Fruit fly (Drosophila melanogaster) whole organism, embryonic: Measurements from ENCODE around the gene GCC88.
A peak's percentile ranks its signal among the peaks of the same experiment; 100 is the strongest.

ENCODE experiments used
- Ada2b ChIP-seq: fragments of 200-800 bp; sonication (Bioruptor generic); IDR thresholded peaks from 2 replicates; pipeline ENCODE4 v1.3.6; 2022; ENCODE audit warnings: missing biosample characterization, missing genetic modification characterization
- Asciz ChIP-seq: fragments of 200-800 bp; sonication (Bioruptor generic); optimal IDR thresholded peaks from 2 replicates; lab custom pipeline; 2017; ENCODE audit warnings: missing biosample characterization, mild to moderate bottlenecking, missing genetic modification characterization, missing genetic modification reagents
- BEAF-32 ChIP-seq: fragments of 200-800 bp; sonication (Bioruptor generic); optimal IDR thresholded peaks from 3 replicates; lab custom pipeline; 2017; ENCODE audit warnings: missing biosample characterization, missing genetic modification characterization, mild to moderate bottlenecking, moderate library complexity, missing genetic modification reagents
- CG11560 ChIP-seq: fragments of 200-800 bp; sonication (Bioruptor generic); IDR thresholded peaks from 3 replicates; pipeline ENCODE4 v1.3.6; 2022; ENCODE audit warnings: missing biosample characterization, missing genetic modification characterization
- CG12659 ChIP-seq: fragments of 200-800 bp; sonication (Bioruptor generic); optimal IDR thresholded peaks from 3 replicates; lab custom pipeline; 2017; ENCODE audit warnings: mild to moderate bottlenecking, missing biosample characterization, missing genetic modification reagents, missing genetic modification characterization
- CG12769 ChIP-seq: fragments of 200-800 bp; sonication (Bioruptor generic); optimal IDR thresholded peaks from 2 replicates; lab custom pipeline; 2019; ENCODE audit warnings: missing biosample characterization, mild to moderate bottlenecking, missing genetic modification characterization, moderate library complexity
- CG14667 ChIP-seq: fragments of 200-800 bp; sonication (Bioruptor generic); IDR thresholded peaks from 2 replicates; pipeline ENCODE4 v1.3.6; 2022; ENCODE audit warnings: missing biosample characterization, missing genetic modification characterization
- CG15601 ChIP-seq: fragments of 200-800 bp; sonication (Bioruptor generic); optimal IDR thresholded peaks from 3 replicates; lab custom pipeline; 2019; ENCODE audit warnings: missing biosample characterization, mild to moderate bottlenecking, missing genetic modification characterization, moderate library complexity
- CG15696 ChIP-seq: fragments of 200-800 bp; sonication (Bioruptor generic); optimal IDR thresholded peaks from 2 replicates; lab custom pipeline; 2019; ENCODE audit warnings: missing biosample characterization, mild to moderate bottlenecking, missing genetic modification characterization, moderate library complexity
- CG1603 ChIP-seq: fragments of 200-800 bp; sonication (Bioruptor generic); optimal IDR thresholded peaks from 2 replicates; lab custom pipeline; 2019; ENCODE audit warnings: missing biosample characterization, mild to moderate bottlenecking, missing genetic modification characterization, moderate library complexity
- CG1647 ChIP-seq: fragments of 200-800 bp; sonication (Bioruptor generic); optimal IDR thresholded peaks from 3 replicates; lab custom pipeline; 2016; ENCODE audit warnings: missing biosample characterization, missing genetic modification characterization
- CG17829 ChIP-seq: fragments of 200-800 bp; optimal IDR thresholded peaks from 2 replicates; lab custom pipeline; 2019; ENCODE audit warnings: missing biosample characterization, mild to moderate bottlenecking, missing genetic modification characterization, moderate library complexity
- CG2116 ChIP-seq: fragments of 200-800 bp; sonication (Bioruptor generic); optimal IDR thresholded peaks from 3 replicates; lab custom pipeline; 2018; ENCODE audit warnings: missing biosample characterization, mild to moderate bottlenecking, missing genetic modification characterization
- CG32532 ChIP-seq: fragments of 200-800 bp; sonication (Bioruptor generic); IDR thresholded peaks from 2 replicates; pipeline ENCODE4 v1.3.6; 2022; ENCODE audit warnings: missing biosample characterization, missing genetic modification characterization
- CG34224 ChIP-seq: fragments of 200-800 bp; sonication (Bioruptor generic); IDR thresholded peaks from 3 replicates; pipeline ENCODE4 v1.3.6; 2022; ENCODE audit warnings: missing biosample characterization, missing genetic modification characterization; ENCODE audit not compliant: partially characterized antibody
- CG34422 ChIP-seq: fragments of 200-800 bp; sonication (Bioruptor generic); IDR thresholded peaks from 3 replicates; pipeline ENCODE4 v1.3.6; 2022; ENCODE audit warnings: missing biosample characterization, missing genetic modification characterization
- CG3726 ChIP-seq: fragments of 200-800 bp; sonication (Bioruptor generic); IDR thresholded peaks from 3 replicates; pipeline ENCODE4, ENCODE4 v1.3.6; 2022; ENCODE audit warnings: missing biosample characterization, missing genetic modification characterization
- CG4617 ChIP-seq: fragments of 200-800 bp; sonication (Bioruptor generic); optimal IDR thresholded peaks from 3 replicates; lab custom pipeline; 2016; ENCODE audit warnings: missing biosample characterization, missing genetic modification characterization, borderline replicate concordance
- CG7786 ChIP-seq: fragments of 200-800 bp; sonication (Bioruptor generic); optimal IDR thresholded peaks from 2 replicates; lab custom pipeline; 2016; ENCODE audit warnings: missing biosample characterization, missing genetic modification characterization
- CG7963 ChIP-seq: fragments of 200-800 bp; sonication (Bioruptor generic); IDR thresholded peaks from 3 replicates; pipeline ENCODE4 v1.3.6; 2022; ENCODE audit warnings: missing biosample characterization, missing genetic modification characterization; ENCODE audit not compliant: partially characterized antibody
- CG7987 ChIP-seq: fragments of 200-800 bp; sonication (Bioruptor generic); optimal IDR thresholded peaks from 2 replicates; lab custom pipeline; 2018; ENCODE audit warnings: missing biosample characterization, mild to moderate bottlenecking, missing genetic modification characterization, moderate library complexity
- CG8388 ChIP-seq: fragments of 200-800 bp; sonication (Bioruptor generic); optimal IDR thresholded peaks from 2 replicates; lab custom pipeline; 2019; ENCODE audit warnings: missing biosample characterization, mild to moderate bottlenecking, missing genetic modification characterization, moderate library complexity
- Chrac-16 ChIP-seq: fragments of 200-800 bp; sonication (Bioruptor generic); optimal IDR thresholded peaks from 3 replicates; lab custom pipeline; 2016; ENCODE audit warnings: missing biosample characterization, missing genetic modification characterization
- Dbx ChIP-seq: fragments of 200-800 bp; sonication (Bioruptor generic); IDR thresholded peaks from 3 replicates; pipeline ENCODE4 v1.3.6; 2022; ENCODE audit warnings: missing biosample characterization, missing genetic modification characterization
- Dp ChIP-seq: fragments of 200-800 bp; sonication (Bioruptor generic); optimal IDR thresholded peaks from 2 replicates; lab custom pipeline; 2018; ENCODE audit warnings: missing biosample characterization, mild to moderate bottlenecking, missing genetic modification characterization, moderate library complexity
- Gsc ChIP-seq: fragments of 200-800 bp; sonication (Bioruptor generic); IDR thresholded peaks from 2 replicates; pipeline ENCODE4 v1.3.6; 2022; ENCODE audit warnings: missing biosample characterization, missing genetic modification characterization
- HmgZ ChIP-seq: fragments of 200-800 bp; sonication (Bioruptor generic); optimal IDR thresholded peaks from 2 replicates; lab custom pipeline; 2018; ENCODE audit warnings: missing biosample characterization, mild to moderate bottlenecking, missing genetic modification characterization
- Hr39 ChIP-seq: fragments of >200 bp; optimal IDR thresholded peaks from 2 replicates; lab custom pipeline; 2017
- Hr51 ChIP-seq, 2 experiments: fragments of 200-800 bp; sonication (Bioruptor generic); optimal IDR thresholded peaks; 2 replicates in 1 of 2; 3 replicates in 1 of 2; lab custom pipeline; 2016 to 2018; ENCODE audit warnings: missing biosample characterization in 2 of 2, missing genetic modification characterization in 2 of 2, mild to moderate bottlenecking in 1 of 2, moderate library complexity in 1 of 2
- Jarid2 ChIP-seq: fragments of 200-800 bp; sonication (Bioruptor generic); optimal IDR thresholded peaks from 3 replicates; lab custom pipeline; 2017; ENCODE audit warnings: mild to moderate bottlenecking, missing biosample characterization, missing genetic modification reagents, missing genetic modification characterization
- Kr ChIP-seq: fragments of 200-800 bp; sonication (Bioruptor generic); optimal IDR thresholded peaks from 2 replicates; lab custom pipeline; 2017; ENCODE audit warnings: missing biosample characterization, mild to moderate bottlenecking, missing genetic modification characterization
- Lhr ChIP-seq: fragments of 200-800 bp; sonication (Bioruptor generic); optimal IDR thresholded peaks from 3 replicates; lab custom pipeline; 2017; ENCODE audit warnings: mild to moderate bottlenecking, missing biosample characterization, missing genetic modification reagents, missing genetic modification characterization
- MBD-R2 ChIP-seq: fragments of 200-800 bp; sonication (Bioruptor generic); IDR thresholded peaks from 2 replicates; pipeline ENCODE4 v1.3.6; 2022; ENCODE audit warnings: missing biosample characterization, missing genetic modification characterization
- MESR4 ChIP-seq: fragments of 200-800 bp; sonication (Bioruptor generic); optimal IDR thresholded peaks from 2 replicates; lab custom pipeline; 2018; ENCODE audit warnings: missing biosample characterization, mild to moderate bottlenecking, missing genetic modification characterization, moderate library complexity
- Oli ChIP-seq: fragments of 200-800 bp; sonication (Bioruptor generic); optimal IDR thresholded peaks from 2 replicates; lab custom pipeline; 2018; ENCODE audit warnings: missing biosample characterization, mild to moderate bottlenecking, missing genetic modification characterization, moderate library complexity
- Poxn ChIP-seq: fragments of 200-800 bp; sonication (Bioruptor generic); IDR thresholded peaks from 2 replicates; pipeline ENCODE4 v1.3.6; 2022; ENCODE audit warnings: missing biosample characterization, missing genetic modification characterization
- Ptx1 ChIP-seq: fragments of 200-800 bp; sonication (Bioruptor generic); IDR thresholded peaks from 2 replicates; pipeline ENCODE4 v1.3.6; 2022; ENCODE audit warnings: missing biosample characterization, missing genetic modification characterization
- Sin3A ChIP-seq: fragments of >200 bp; optimal IDR thresholded peaks from 2 replicates; lab custom pipeline; 2018
- Sry-β ChIP-seq: fragments of 200-800 bp; sonication (Bioruptor generic); optimal IDR thresholded peaks from 2 replicates; lab custom pipeline; 2018; ENCODE audit warnings: missing biosample characterization, mild to moderate bottlenecking, missing genetic modification characterization, moderate library complexity
- dmrt99B ChIP-seq: fragments of 200-800 bp; sonication (Bioruptor generic); optimal IDR thresholded peaks from 2 replicates; lab custom pipeline; 2018; ENCODE audit warnings: missing biosample characterization, mild to moderate bottlenecking, missing genetic modification characterization, moderate library complexity
- en ChIP-seq: fragments of 200-800 bp; sonication (Bioruptor generic); optimal IDR thresholded peaks from 2 replicates; lab custom pipeline; 2016; ENCODE audit warnings: missing biosample characterization, missing genetic modification characterization
- grau ChIP-seq: fragments of 200-800 bp; optimal IDR thresholded peaks from 3 replicates; lab custom pipeline; 2019; ENCODE audit warnings: missing biosample characterization, mild to moderate bottlenecking, missing genetic modification characterization, moderate library complexity
- ind ChIP-seq: fragments of 200-800 bp; sonication (Bioruptor generic); optimal IDR thresholded peaks from 3 replicates; lab custom pipeline; 2016; ENCODE audit warnings: missing biosample characterization, missing genetic modification characterization
- kni ChIP-seq: fragments of 200-800 bp; sonication (Bioruptor generic); optimal IDR thresholded peaks from 3 replicates; lab custom pipeline; 2017; ENCODE audit warnings: mild to moderate bottlenecking, missing biosample characterization, missing genetic modification reagents, missing genetic modification characterization
- pum ChIP-seq: fragments of 200-800 bp; sonication (Bioruptor generic); optimal IDR thresholded peaks from 2 replicates; lab custom pipeline; 2016; ENCODE audit warnings: missing biosample characterization, missing genetic modification characterization
- repo ChIP-seq: fragments of 200-800 bp; sonication (Bioruptor generic); optimal IDR thresholded peaks from 2 replicates; lab custom pipeline; 2016; ENCODE audit warnings: missing biosample characterization, missing genetic modification characterization
- row ChIP-seq: fragments of 200-800 bp; sonication (Bioruptor generic); IDR thresholded peaks from 3 replicates; pipeline ENCODE4 v1.3.6; 2022; ENCODE audit warnings: missing biosample characterization, missing genetic modification characterization
- sens ChIP-seq: fragments of 200-800 bp; sonication (Bioruptor generic); peaks from one replicate; lab custom pipeline; 2016; ENCODE audit warnings: missing biosample characterization, missing genetic modification characterization
- slp2 ChIP-seq: fragments of 200-800 bp; sonication (Bioruptor generic); optimal IDR thresholded peaks from 2 replicates; lab custom pipeline; 2016; ENCODE audit warnings: missing biosample characterization, missing genetic modification characterization
- ssp ChIP-seq: fragments of 200-800 bp; sonication (Bioruptor generic); IDR thresholded peaks from 2 replicates; pipeline ENCODE4 v1.3.6; 2022; ENCODE audit warnings: missing biosample characterization, missing genetic modification characterization
- trem ChIP-seq: fragments of 200-800 bp; optimal IDR thresholded peaks from 3 replicates; lab custom pipeline; 2019; ENCODE audit warnings: missing biosample characterization, mild to moderate bottlenecking, missing genetic modification characterization, moderate library complexity
- wek ChIP-seq: fragments of 200-800 bp; sonication (Bioruptor generic); optimal IDR thresholded peaks from 3 replicates; lab custom pipeline; 2018; ENCODE audit warnings: missing biosample characterization, mild to moderate bottlenecking, missing genetic modification characterization, moderate library complexity

GCC88 gene

dm6 chr3R:11236041-11236440 lies 5.6 kb upstream of the GCC88 start, which contains the start of gene CG31441 (continued):
- peak; percentile 83 for TF ChIP-seq sens (GFP tag; lab: Kevin White, UChicago)
- TF ChIP-seq Sry-β (GFP tag; lab: Kevin White, UChicago) = no peak
- TF ChIP-seq wek = no peak
- no peak for TF ChIP-seq Poxn
- TF ChIP-seq pum (GFP tag; lab: Kevin White, UChicago) = no peak
- TF ChIP-seq CG12769 = no peak
- no peak for TF ChIP-seq Dbx (GFP tag; lab: Robert Waterston, UW)
- no peak for TF ChIP-seq CG32532 (GFP tag; lab: Robert Waterston, UW)
- peak; percentile 75 for TF ChIP-seq CG34224 (GFP tag; lab: Robert Waterston, UW)
- no peak for TF ChIP-seq Hr39 (lab: Kevin White, UChicago)
- TF ChIP-seq CG3726 (GFP tag; lab: Robert Waterston, UW) = no peak
- no peak for TF ChIP-seq slp2
- no peak for TF ChIP-seq CG7987 (GFP tag; lab: Kevin White, UChicago)
- no peak for TF ChIP-seq Ada2b (GFP tag; lab: Robert Waterston, UW)
- TF ChIP-seq ind (GFP tag; lab: Kevin White, UChicago) = no peak
- no peak for TF ChIP-seq Hr51 (GFP tag; optimal IDR thresholded peaks at IDR 0.05; lab: Kevin White, UChicago)
- TF ChIP-seq kni = no peak
- TF ChIP-seq CG2116 (GFP tag; lab: Kevin White, UChicago) = peak; percentile 42
- TF ChIP-seq Jarid2 = no peak
- TF ChIP-seq CG15601 = no peak
- 0 out of 3 replicates have a peak, but pooled peaks have one; percentile 12 for TF ChIP-seq row
- TF ChIP-seq CG14667 = no peak
- no peak for TF ChIP-seq Asciz (GFP tag; lab: Kevin White, UChicago)
- TF ChIP-seq ssp (GFP tag; lab: Robert Waterston, UW) = no peak
- TF ChIP-seq CG7963 = no peak
- TF ChIP-seq Oli = no peak
- TF ChIP-seq CG1647 = no peak
- no peak for TF ChIP-seq grau
- no peak for TF ChIP-seq Kr (GFP tag; lab: Kevin White, UChicago)
- TF ChIP-seq dmrt99B (tag; lab: Kevin White, UChicago) = no peak

dm6 chr3R:11234918-11235371 lies 4.5 kb upstream of the GCC88 start, which contains the start of the genes Arfip and CG17721:
Gene Arfip, minus strand, starts transcription at chr3R:11235013.
Gene CG17721, plus strand, starts transcription at chr3R:11235140.
- TF ChIP-seq trem (tag; lab: Kevin White, UChicago) (peak; percentile 74), CG34422 (peak; percentile 53; the same call in 1 of the 3 replicates), repo (GFP tag; lab: Kevin White, UChicago) (no peak), Ptx1 (GFP tag; lab: Robert Waterston, UW) (no peak), Dp (GFP tag; lab: Kevin White, UChicago) (peak; percentile 44), Sin3A (lab: Kevin White, UChicago) (peak; percentile 93), CG12659 (peak; percentile 81), CG17829 (tag; lab: Kevin White, UChicago) (peak; percentile 49), MBD-R2 (peak; percentile 89), en (GFP tag; lab: Kevin White, UChicago) (no peak), MESR4 (GFP tag; lab: Kevin White, UChicago) (peak; percentile 73), Chrac-16 (GFP tag; lab: Kevin White, UChicago) (no peak), sens (GFP tag; lab: Kevin White, UChicago) (peak; percentile 88), CG4617 (GFP tag; lab: Kevin White, UChicago) (peak; percentile 87), HmgZ (tag; lab: Kevin White, UChicago) (peak; percentile 35), CG8388 (peak; percentile 54), CG7786 (GFP tag; lab: Kevin White, UChicago) (no peak), Gsc (no peak), BEAF-32 (GFP tag; lab: Kevin White, UChicago) (peak; percentile 49), CG1603 (tag; lab: Kevin White, UChicago) (peak; percentile 67), CG11560 (tag; lab: Robert Waterston, UW) (no peak), CG15696 (tag; lab: Kevin White, UChicago) (no peak), Lhr (GFP tag; lab: Kevin White, UChicago) (peak; percentile 72)
